Fruit fly (Drosophila melanogaster): Measurements from ENCODE around the gene Traf4.
A peak's percentile ranks its signal among the peaks of the same experiment; 100 is the strongest.

The Traf4 gene

dm6 chr2L:4361438-4361975 is at the start of gene Traf4 (continued):
- TF ChIP-seq CG6854 (GFP tag; optimal IDR thresholded peaks at IDR 0.05) (no peak), Gug (GFP tag; IDR thresholded peaks at IDR 0.05) (peak; percentile 27), net (GFP tag; optimal IDR thresholded peaks at IDR 0.05) (peak; percentile 53), Ets96B (tag; optimal IDR thresholded peaks at IDR 0.05) (peak; percentile 58), Ets21C (GFP tag; optimal IDR thresholded peaks at IDR 0.05) (no peak), CG11294 (GFP tag; IDR thresholded peaks at IDR 0.05) (no peak), CG9139 (GFP tag; optimal IDR thresholded peaks at IDR 0.05) (peak; percentile 18), Sox14 (GFP tag; optimal IDR thresholded peaks at IDR 0.05) (peak; percentile 6), CG6276 (GFP tag; optimal IDR thresholded peaks at IDR 0.05) (no peak)

dm6 chr2L:4317910-4318309 is 43.8 kb upstream of the Traf4 start:
- TF ChIP-seq CG11902 (GFP tag; optimal IDR thresholded peaks at IDR 0.05) (no peak), cyc (GFP tag; optimal IDR thresholded peaks at IDR 0.05) (no peak), esn (GFP tag; optimal IDR thresholded peaks at IDR 0.05) (no peak), svp (GFP tag) (no peak), CG10669 (GFP tag; optimal IDR thresholded peaks at IDR 0.05) (no peak), Sox15 (GFP tag; optimal IDR thresholded peaks at IDR 0.05) (no peak), Gug (GFP tag; IDR thresholded peaks at IDR 0.05) (no peak), CG10631 (GFP tag; optimal IDR thresholded peaks at IDR 0.05) (no peak), ss (GFP tag; optimal IDR thresholded peaks at IDR 0.05) (no peak), pdm3 (GFP tag; optimal IDR thresholded peaks at IDR 0.05) (no peak), Lpt (GFP tag; optimal IDR thresholded peaks at IDR 0.05) (no peak)

dm6 chr2L:4324254-4324653 is 37.5 kb upstream of the Traf4 start, which contains the start of gene bdl:
Gene bdl (plus strand): TSS chr2L:4324554.
- TF ChIP-seq Smox (GFP tag; optimal IDR thresholded peaks at IDR 0.05) (no peak), CG11762 (GFP tag; optimal IDR thresholded peaks at IDR 0.05; ENCODE audit: insufficient read depth) (no peak), CG15336 (GFP tag; IDR thresholded peaks at IDR 0.05) (0 out of 2 replicates have a peak, but pooled peaks have one; percentile 17), Ets21C (GFP tag; optimal IDR thresholded peaks at IDR 0.05) (no peak), CG11294 (GFP tag; IDR thresholded peaks at IDR 0.05) (no peak), eg (GFP tag; IDR thresholded peaks at IDR 0.05) (0 out of 3 replicates have a peak, but pooled peaks have one; percentile 20), CG32006 (GFP tag; optimal IDR thresholded peaks at IDR 0.05) (no peak), fd85E (GFP tag; optimal IDR thresholded peaks at IDR 0.05) (no peak), topi (GFP tag; optimal IDR thresholded peaks at IDR 0.05) (no peak), salr (GFP tag; optimal IDR thresholded peaks at IDR 0.05) (no peak), lz (GFP tag; optimal IDR thresholded peaks at IDR 0.05) (no peak), Lpt (GFP tag; optimal IDR thresholded peaks at IDR 0.05) (no peak)

dm6 chr2L:4331779-4332328 is 29.9 kb upstream of the Traf4 start:
- TF ChIP-seq CG10631 (GFP tag; optimal IDR thresholded peaks at IDR 0.05), result no peak
- peak; percentile 100 for TF ChIP-seq CG6808 (GFP tag; optimal IDR thresholded peaks at IDR 0.05)
- TF ChIP-seq fd85E (GFP tag; optimal IDR thresholded peaks at IDR 0.05), result no peak
- TF ChIP-seq Smox (GFP tag; optimal IDR thresholded peaks at IDR 0.05), result no peak
- no peak for TF ChIP-seq CG31627 (GFP tag; optimal IDR thresholded peaks at IDR 0.05)
- TF ChIP-seq achi (GFP tag; optimal IDR thresholded peaks at IDR 0.05), result no peak

dm6 chr2L:4332583-4332961 is 29.2 kb upstream of the Traf4 start:
- TF ChIP-seq CG10631 (GFP tag; optimal IDR thresholded peaks at IDR 0.05), result no peak
- TF ChIP-seq pdm3 (GFP tag; optimal IDR thresholded peaks at IDR 0.05), result no peak
- TF ChIP-seq CG8119 (GFP tag; IDR thresholded peaks at IDR 0.05), result no peak
- no peak for TF ChIP-seq achi (GFP tag; optimal IDR thresholded peaks at IDR 0.05)
- TF ChIP-seq lz (GFP tag; optimal IDR thresholded peaks at IDR 0.05), result no peak
- TF ChIP-seq CG3032 (tag; optimal IDR thresholded peaks at IDR 0.05), result no peak
- no peak for TF ChIP-seq CG11762 (GFP tag; optimal IDR thresholded peaks at IDR 0.05; ENCODE audit: insufficient read depth)
- TF ChIP-seq cyc (GFP tag; optimal IDR thresholded peaks at IDR 0.05), result no peak
- no peak for TF ChIP-seq Sox14 (GFP tag; optimal IDR thresholded peaks at IDR 0.05)
- TF ChIP-seq CG6854 (GFP tag; optimal IDR thresholded peaks at IDR 0.05), result no peak
- no peak for TF ChIP-seq Eip78C (GFP tag)
- TF ChIP-seq CG32006 (GFP tag; optimal IDR thresholded peaks at IDR 0.05), result no peak
- TF ChIP-seq Blimp-1 (GFP tag; optimal IDR thresholded peaks at IDR 0.05), result no peak
- no peak for TF ChIP-seq svp (GFP tag)
- no peak for TF ChIP-seq Sox102F (GFP tag; optimal IDR thresholded peaks at IDR 0.05)
